Worm (Caenorhabditis elegans) whole organism, L2 larva: ENCODE results near the gene zig-5.

ENCODE experiments used
- C34F6.9 ChIP-seq: fragments of 150-350 bp; optimal IDR thresholded peaks from 2 replicates; lab custom pipeline; 2014; ENCODE audit warnings: missing biosample characterization, missing genetic modification characterization
- F13H6.1 ChIP-seq: sonication (generic microtip); optimal IDR thresholded peaks from 2 replicates; lab custom pipeline; 2016; ENCODE audit warnings: missing genetic modification characterization, missing compliant biosample characterization
- Y55F3AM.14 ChIP-seq: fragments of 200-800 bp; sonication (Bioruptor generic); optimal IDR thresholded peaks from 2 replicates; lab custom pipeline; 2018; ENCODE audit warnings: mild to moderate bottlenecking, missing genetic modification characterization, missing compliant biosample characterization
- ZK546.5 ChIP-seq: sonication (generic microtip); optimal IDR thresholded peaks from 2 replicates; lab custom pipeline; 2017; ENCODE audit warnings: missing biosample characterization, missing genetic modification characterization
- alr-1 ChIP-seq: fragments of 150-350 bp; optimal IDR thresholded peaks from 2 replicates; lab custom pipeline; 2014; ENCODE audit warnings: missing biosample characterization, missing genetic modification characterization
- ceh-16 ChIP-seq: fragments of 150-350 bp; optimal IDR thresholded peaks from 2 replicates; lab custom pipeline; 2014; ENCODE audit warnings: missing biosample characterization, missing genetic modification characterization
- ceh-82 ChIP-seq: fragments of 150-350 bp; optimal IDR thresholded peaks from 2 replicates; lab custom pipeline; 2014; ENCODE audit warnings: missing biosample characterization, missing genetic modification characterization
- dmd-4 ChIP-seq: sonication (generic microtip); optimal IDR thresholded peaks from 2 replicates; lab custom pipeline; 2017; ENCODE audit warnings: missing biosample characterization, missing genetic modification characterization
- egl-27 ChIP-seq: sonication (generic microtip); optimal IDR thresholded peaks from 3 replicates; lab custom pipeline; 2017; ENCODE audit warnings: missing biosample characterization, missing genetic modification reagents, missing genetic modification characterization
- elt-3 ChIP-seq: sonication (generic microtip); optimal IDR thresholded peaks from 2 replicates; lab custom pipeline; 2017; ENCODE audit warnings: missing biosample characterization, missing genetic modification characterization
- gmeb-1 ChIP-seq: fragments of 150-350 bp; optimal IDR thresholded peaks from 2 replicates; lab custom pipeline; 2014; ENCODE audit warnings: missing biosample characterization, missing genetic modification characterization
- lin-11 ChIP-seq: fragments of 150-350 bp; sonication (generic microtip); optimal IDR thresholded peaks from 2 replicates; lab custom pipeline; 2014; ENCODE audit warnings: missing biosample characterization, missing genetic modification characterization, inconsistent platforms, mixed read lengths
- lin-13 ChIP-seq: fragments of 150-350 bp; optimal IDR thresholded peaks from 2 replicates; lab custom pipeline; 2014; ENCODE audit warnings: missing biosample characterization, missing genetic modification reagents, missing genetic modification characterization
- lsy-2 ChIP-seq, 2 experiments: fragments of 150-350 bp in 1 of 2; sonication (generic microtip) in 1 of 2; optimal IDR thresholded peaks; 2 replicates each; lab custom pipeline; 2014 to 2017; ENCODE audit warnings: missing biosample characterization in 2 of 2, missing genetic modification characterization in 2 of 2
- mab-5 ChIP-seq: fragments of 150-350 bp; optimal IDR thresholded peaks from 2 replicates; lab custom pipeline; 2014; ENCODE audit warnings: missing biosample characterization, missing genetic modification characterization
- mdl-1 ChIP-seq, 2 experiments: fragments of 150-350 bp in 1 of 2; sonication (generic microtip) in 1 of 2; optimal IDR thresholded peaks; 2 replicates each; lab custom pipeline; 2017; ENCODE audit warnings: missing biosample characterization in 2 of 2, missing genetic modification characterization in 2 of 2
- nhr-10 ChIP-seq: sonication (generic microtip); optimal IDR thresholded peaks from 2 replicates; lab custom pipeline; 2017; ENCODE audit warnings: missing biosample characterization, missing genetic modification characterization
- nhr-12 ChIP-seq: fragments of 150-350 bp; optimal IDR thresholded peaks from 2 replicates; lab custom pipeline; 2014; ENCODE audit warnings: missing biosample characterization, missing genetic modification characterization
- nhr-21 ChIP-seq: fragments of 150-350 bp; optimal IDR thresholded peaks from 2 replicates; lab custom pipeline; 2014; ENCODE audit warnings: missing biosample characterization, missing genetic modification characterization
- nhr-237 ChIP-seq: fragments of 150-350 bp; optimal IDR thresholded peaks from 2 replicates; lab custom pipeline; 2014; ENCODE audit warnings: missing biosample characterization, missing genetic modification characterization
- nhr-25 ChIP-seq: fragments of 150-350 bp; sonication (generic microtip); optimal IDR thresholded peaks from 3 replicates; lab custom pipeline; 2014; ENCODE audit warnings: missing biosample characterization, missing genetic modification characterization
- nhr-77 ChIP-seq: fragments of 150-350 bp; optimal IDR thresholded peaks from 2 replicates; lab custom pipeline; 2014; ENCODE audit warnings: missing biosample characterization, missing genetic modification characterization
- peb-1 ChIP-seq: fragments of 150-350 bp; optimal IDR thresholded peaks from 2 replicates; lab custom pipeline; 2014; ENCODE audit warnings: missing biosample characterization, missing genetic modification characterization
- skn-1 ChIP-seq: sonication (generic microtip); optimal IDR thresholded peaks from 2 replicates; lab custom pipeline; 2017; ENCODE audit warnings: missing biosample characterization, missing genetic modification characterization
- sma-3 ChIP-seq: sonication (generic microtip); optimal IDR thresholded peaks from 2 replicates; lab custom pipeline; 2016; ENCODE audit warnings: missing genetic modification reagents, missing genetic modification characterization, missing compliant biosample characterization
- sma-9 ChIP-seq, 2 experiments: fragments of 150-350 bp in 1 of 2; sonication (generic microtip) in 1 of 2; optimal IDR thresholded peaks; 2 replicates each; lab custom pipeline; 2014 to 2016; ENCODE audit warnings: missing genetic modification characterization in 2 of 2, mild to moderate bottlenecking in 1 of 2, missing biosample characterization in 1 of 2, missing compliant biosample characterization in 1 of 2, missing genetic modification reagents in 1 of 2, moderate library complexity in 1 of 2
- snpc-4 ChIP-seq: fragments of 150-350 bp; optimal IDR thresholded peaks from 2 replicates; lab custom pipeline; 2014; ENCODE audit warnings: missing biosample characterization, missing genetic modification characterization
- unc-39 ChIP-seq: fragments of 150-350 bp; optimal IDR thresholded peaks from 2 replicates; lab custom pipeline; 2014; ENCODE audit warnings: missing biosample characterization, missing genetic modification characterization
- unc-55 ChIP-seq: fragments of 150-350 bp; sonication (generic microtip); optimal IDR thresholded peaks from 3 replicates; lab custom pipeline; 2014; ENCODE audit warnings: missing biosample characterization, missing genetic modification reagents, missing genetic modification characterization
- unc-62 ChIP-seq: fragments of 150-350 bp; optimal IDR thresholded peaks from 2 replicates; lab custom pipeline; 2014; ENCODE audit warnings: missing biosample characterization, missing genetic modification reagents, missing genetic modification characterization
- zag-1 ChIP-seq: fragments of 150-350 bp; optimal IDR thresholded peaks from 2 replicates; lab custom pipeline; 2014; ENCODE audit warnings: missing biosample characterization, missing genetic modification characterization
- ztf-1 ChIP-seq: fragments of 200-800 bp; sonication (Bioruptor generic); conservative IDR thresholded peaks from 2 replicates; pipeline ENCODE4 v1.3.6; 2022; ENCODE audit warnings: missing genetic modification characterization, missing compliant biosample characterization
- ztf-11 ChIP-seq: sonication (generic microtip); optimal IDR thresholded peaks from 2 replicates; lab custom pipeline; 2017; ENCODE audit warnings: missing biosample characterization, missing genetic modification characterization

The zig-5 gene

ce11 chrIII:10935944-10936343 is 17.4 kb downstream of the zig-5 start, which contains the start of gene rle-1:
TSS of gene rle-1 (plus strand) at chrIII:10936244.
- no peak for TF ChIP-seq egl-27 (tag; lab: Kevin White, UChicago)
- TF ChIP-seq dmd-4 (tag; lab: Kevin White, UChicago), result no peak
- no peak for TF ChIP-seq mab-5 (tag; lab: Kevin White, UChicago)
- no peak for TF ChIP-seq Y55F3AM.14 (GFP tag; lab: Kevin White, UChicago)
- TF ChIP-seq ceh-82 (tag; lab: Kevin White, UChicago), result no peak
- no peak for TF ChIP-seq ZK546.5 (tag; lab: Kevin White, UChicago)
- TF ChIP-seq ztf-1 (GFP tag; lab: Robert Waterston, UW), result no peak
- TF ChIP-seq elt-3, result no peak
- no peak for TF ChIP-seq nhr-25
- TF ChIP-seq unc-39, result no peak
- no peak for TF ChIP-seq nhr-77 (tag; lab: Kevin White, UChicago)
- no peak for TF ChIP-seq lin-13 (GFP tag; lab: Kevin White, UChicago)
- TF ChIP-seq nhr-10 (tag; lab: Kevin White, UChicago), result no peak
- TF ChIP-seq C34F6.9, result no peak
- no peak for TF ChIP-seq gmeb-1 (tag; lab: Kevin White, UChicago)

- TF ChIP-seq F13H6.1 (tag; lab: Kevin White, UChicago) (no peak), mdl-1 (tag; optimal IDR thresholded peaks at IDR 0.05; lab: Kevin White, UChicago) (no peak), nhr-21 (tag; lab: Kevin White, UChicago) (no peak), zag-1 (tag; lab: Kevin White, UChicago) (no peak), nhr-237 (tag; lab: Kevin White, UChicago) (no peak), ceh-82 (tag; lab: Kevin White, UChicago) (no peak), sma-3 (GFP tag; lab: Kevin White, UChicago) (no peak), lin-13 (GFP tag; lab: Kevin White, UChicago) (no peak), ztf-11 (no peak), snpc-4 (tag; lab: Kevin White, UChicago) (no peak), alr-1 (no peak), nhr-12 (tag; lab: Kevin White, UChicago) (no peak), ZK546.5 (tag; lab: Kevin White, UChicago) (no peak), nhr-10 (tag; lab: Kevin White, UChicago) (no peak), unc-62 (GFP tag; lab: Kevin White, UChicago) (no peak), peb-1 (tag; lab: Kevin White, UChicago) (no peak), skn-1 (no peak), egl-27 (tag; lab: Kevin White, UChicago) (no peak)
- TF ChIP-seq, all 48 proteins: peak for 0
These were observed 20.0 kb downstream of the zig-5 start, which contains the start of gene M142.8 for ce11 chrIII:10933331-10933730. TSS of gene M142.8 (plus strand) at chrIII:10933631.

ce11 chrIII:10930850-10931249 is 22.5 kb downstream of the zig-5 start, which contains the start of gene M142.5:
TSS of gene M142.5 (plus strand) at chrIII:10931201.
- TF ChIP-seq sma-3 (GFP tag; lab: Kevin White, UChicago) (peak; percentile 22), unc-55 (GFP tag; lab: Kevin White, UChicago) (peak; percentile 39), C34F6.9 (peak; percentile 47), mdl-1 (tag; optimal IDR thresholded peaks at IDR 0.05; lab: Kevin White, UChicago) (no peak), lsy-2 (tag; optimal IDR thresholded peaks at IDR 0.05; lab: Kevin White, UChicago) (peak in 1 of 2 experiments; percentile 34), ceh-16 (tag; lab: Kevin White, UChicago) (no peak)

ce11 chrIII:10923539-10923938 is 29.8 kb downstream of the zig-5 start:
- TF ChIP-seq unc-39 (no peak), lin-11 (tag; lab: Kevin White, UChicago) (no peak), elt-3 (no peak)

ce11 chrIII:10921474-10921873 is 31.8 kb downstream of the zig-5 start:
- TF ChIP-seq ceh-82 (tag; lab: Kevin White, UChicago), result no peak
- no peak for TF ChIP-seq dmd-4 (tag; lab: Kevin White, UChicago)
- TF ChIP-seq sma-9 (GFP tag; optimal IDR thresholded peaks at IDR 0.05; lab: Kevin White, UChicago), result no peak
- no peak for TF ChIP-seq sma-9 (tag; optimal IDR thresholded peaks at IDR 0.05; lab: Kevin White, UChicago)
- TF ChIP-seq peb-1 (tag; lab: Kevin White, UChicago), result no peak
